Worm (Caenorhabditis elegans) whole organism, dauer: ENCODE results near the gene Y51B9A.14.

ENCODE experiments used
- unc-62 ChIP-seq: sonication (generic microtip); optimal IDR thresholded peaks from 2 replicates; lab custom pipeline; 2017; ENCODE audit warnings: missing biosample characterization, missing genetic modification reagents, missing genetic modification characterization

Gene Y51B9A.14

DNA sequence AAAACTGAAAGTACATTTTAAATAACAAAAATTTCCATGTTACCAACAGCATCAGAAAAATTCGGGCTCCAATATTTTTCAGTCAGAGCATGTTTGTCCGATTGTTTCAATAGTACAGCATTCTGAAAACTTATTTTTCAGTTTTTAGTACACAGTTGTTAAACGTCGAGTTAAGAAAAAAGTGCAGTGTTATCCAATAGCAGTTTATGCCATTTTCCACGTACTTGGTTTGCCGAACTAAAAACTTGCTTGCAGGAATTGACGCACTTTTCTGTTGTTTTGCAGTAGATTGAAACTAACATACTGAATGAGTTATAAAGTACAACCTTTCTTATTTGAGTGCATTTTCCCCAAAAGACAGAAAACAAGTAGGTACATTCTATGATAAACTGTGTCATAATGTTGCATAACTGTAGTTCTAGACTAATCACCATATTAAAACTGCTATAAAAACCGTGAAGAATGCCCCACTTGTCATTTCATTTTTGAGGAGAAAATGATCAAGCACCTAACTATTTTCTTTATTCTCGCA is at the start of gene Y51B9A.14, which contains the start of gene Y51B9A.8:
TSS of gene Y51B9A.14 (minus strand) at position 101 of the 532 bp plus-strand sequence.
TSS of gene Y51B9A.8 (plus strand) at position 482 of the 532 bp plus-strand sequence.
- TF ChIP-seq unc-62 (GFP tag; lab: Kevin White, UChicago) = no peak

- TF ChIP-seq unc-62 (GFP tag; lab: Kevin White, UChicago) = no peak
These were observed 49.7 kb upstream of the Y51B9A.14 start, which contains the start of gene chil-18 for ce11 chrII:9447965-9448364. TSS of gene chil-18 (plus strand) at chrII:9448265.

DNA sequence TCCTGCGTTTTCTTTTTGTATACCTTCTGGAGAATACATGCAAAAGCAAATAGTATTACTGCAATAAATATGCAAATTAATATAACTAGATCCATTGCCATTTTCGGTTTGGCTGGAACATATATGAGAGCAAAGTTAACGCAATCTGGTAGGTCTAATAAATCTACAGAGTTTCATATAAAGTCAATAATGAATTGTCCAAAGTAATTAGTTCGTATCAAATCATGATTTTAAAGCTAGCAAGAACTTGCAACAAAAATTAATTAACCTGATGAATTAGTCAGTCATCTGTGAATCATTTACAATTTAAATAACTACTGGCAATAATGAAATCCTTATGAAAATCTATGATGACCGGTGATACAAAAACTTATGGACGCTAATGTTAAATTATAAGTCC is 47.1 kb upstream of the Y51B9A.14 start, which contains the start of gene R09D1.13:
TSS of gene R09D1.13 (minus strand) at position 101 of the 400 bp plus-strand sequence.
- no peak for TF ChIP-seq unc-62 (GFP tag; lab: Kevin White, UChicago)

- TF ChIP-seq unc-62 (GFP tag; lab: Kevin White, UChicago) = no peak
These were observed 45.3 kb upstream of the Y51B9A.14 start, which contains the start of gene chil-15 for ce11 chrII:9443522-9443921. TSS of gene chil-15 (minus strand) at chrII:9443622.

ce11 chrII:9441838-9442237 is 43.6 kb upstream of the Y51B9A.14 start, which contains the start of gene chil-16:
TSS of gene chil-16 (minus strand) at chrII:9441938.
- no peak for TF ChIP-seq unc-62 (GFP tag; lab: Kevin White, UChicago)

DNA sequence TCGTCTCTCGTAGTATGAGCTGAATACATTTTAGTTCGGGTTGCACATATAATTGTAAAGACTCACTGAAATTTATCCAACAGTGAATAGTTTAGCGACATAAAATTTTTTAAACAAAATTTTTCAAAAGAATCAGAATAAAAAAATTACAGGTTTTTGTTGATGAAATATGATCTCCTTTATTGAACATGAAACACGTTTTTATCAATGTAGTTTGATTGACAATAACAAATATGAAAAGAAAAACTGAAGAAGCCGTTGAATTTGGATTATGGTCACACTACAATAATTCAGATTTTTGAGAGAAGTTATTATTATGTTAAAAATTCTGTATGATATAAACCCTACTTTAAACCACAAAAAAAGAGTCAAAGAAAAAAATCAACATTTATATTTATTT is 41.8 kb upstream of the Y51B9A.14 start, which contains the start of gene chil-17:
TSS of gene chil-17 (minus strand) at position 101 of the 400 bp plus-strand sequence.
- no peak for TF ChIP-seq unc-62 (GFP tag; lab: Kevin White, UChicago)

- TF ChIP-seq unc-62 (GFP tag; lab: Kevin White, UChicago) = no peak
These were observed 40.6 kb upstream of the Y51B9A.14 start for ce11 chrII:9438853-9439252.

ce11 chrII:9438227-9438626 is 40.0 kb upstream of the Y51B9A.14 start, which contains the start of gene chil-13:
TSS of gene chil-13 (minus strand) at chrII:9438327.
- TF ChIP-seq unc-62 (GFP tag; lab: Kevin White, UChicago) = no peak

DNA sequence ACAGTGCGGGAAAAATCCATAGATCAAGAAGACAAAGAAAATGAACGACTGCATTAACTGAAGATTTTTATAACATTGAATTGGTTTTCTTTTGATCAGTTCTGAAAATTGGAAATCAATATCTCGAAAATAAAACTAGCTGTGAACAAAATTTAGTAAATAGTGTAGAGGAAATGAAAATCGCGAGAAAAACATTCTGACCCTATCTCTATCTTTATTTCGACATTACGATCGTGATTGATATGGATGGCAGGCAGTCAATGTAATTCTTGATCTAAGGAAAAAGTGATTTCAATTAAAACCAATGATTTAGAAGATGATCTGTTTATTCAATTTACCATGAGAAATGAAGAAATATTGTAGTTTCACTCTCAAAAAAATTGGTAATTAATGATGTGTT is 37.7 kb upstream of the Y51B9A.14 start, which contains the start of gene kin-16:
TSS of gene kin-16 (minus strand) at position 101 of the 400 bp plus-strand sequence.
- no peak for TF ChIP-seq unc-62 (GFP tag; lab: Kevin White, UChicago)

DNA sequence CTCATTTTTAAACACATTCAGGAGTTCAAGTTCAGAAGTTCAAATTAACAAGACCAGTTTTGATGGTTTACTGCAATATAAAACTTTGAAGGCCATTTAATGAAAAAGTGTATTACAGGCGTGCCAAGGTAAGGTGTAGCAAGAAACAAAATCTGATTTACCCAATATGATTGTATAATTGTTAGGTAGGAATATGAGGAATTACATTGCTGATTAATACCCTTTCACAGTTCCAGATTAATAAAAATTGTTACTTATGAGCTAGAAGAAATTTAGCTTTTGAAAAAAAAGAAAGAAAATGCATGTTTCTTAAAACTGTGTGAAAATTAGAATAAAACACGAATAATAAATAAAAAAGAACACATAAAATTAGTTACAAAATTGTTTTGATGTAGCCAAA is 35.3 kb upstream of the Y51B9A.14 start, which contains the start of gene kin-15:
TSS of gene kin-15 (minus strand) at position 101 of the 400 bp plus-strand sequence.
- no peak for TF ChIP-seq unc-62 (GFP tag; lab: Kevin White, UChicago)

ce11 chrII:9431119-9431518 is 32.8 kb upstream of the Y51B9A.14 start:
- TF ChIP-seq unc-62 (GFP tag; lab: Kevin White, UChicago) = no peak

ce11 chrII:9427644-9428043 is 29.4 kb upstream of the Y51B9A.14 start, which contains the start of gene M176.5:
TSS of gene M176.5 (minus strand) at chrII:9427744.
- no peak for TF ChIP-seq unc-62 (GFP tag; lab: Kevin White, UChicago)

- TF ChIP-seq unc-62 (GFP tag; lab: Kevin White, UChicago) = no peak
These were observed 27.8 kb upstream of the Y51B9A.14 start, which contains the start of gene M176.10 for ce11 chrII:9426076-9426475. TSS of gene M176.10 (minus strand) at chrII:9426176.

ce11 chrII:9421969-9422368 is 23.7 kb upstream of the Y51B9A.14 start, which contains the start of gene M176.11:
TSS of gene M176.11 (plus strand) at chrII:9422269.
- TF ChIP-seq unc-62 (GFP tag; lab: Kevin White, UChicago) = no peak

DNA sequence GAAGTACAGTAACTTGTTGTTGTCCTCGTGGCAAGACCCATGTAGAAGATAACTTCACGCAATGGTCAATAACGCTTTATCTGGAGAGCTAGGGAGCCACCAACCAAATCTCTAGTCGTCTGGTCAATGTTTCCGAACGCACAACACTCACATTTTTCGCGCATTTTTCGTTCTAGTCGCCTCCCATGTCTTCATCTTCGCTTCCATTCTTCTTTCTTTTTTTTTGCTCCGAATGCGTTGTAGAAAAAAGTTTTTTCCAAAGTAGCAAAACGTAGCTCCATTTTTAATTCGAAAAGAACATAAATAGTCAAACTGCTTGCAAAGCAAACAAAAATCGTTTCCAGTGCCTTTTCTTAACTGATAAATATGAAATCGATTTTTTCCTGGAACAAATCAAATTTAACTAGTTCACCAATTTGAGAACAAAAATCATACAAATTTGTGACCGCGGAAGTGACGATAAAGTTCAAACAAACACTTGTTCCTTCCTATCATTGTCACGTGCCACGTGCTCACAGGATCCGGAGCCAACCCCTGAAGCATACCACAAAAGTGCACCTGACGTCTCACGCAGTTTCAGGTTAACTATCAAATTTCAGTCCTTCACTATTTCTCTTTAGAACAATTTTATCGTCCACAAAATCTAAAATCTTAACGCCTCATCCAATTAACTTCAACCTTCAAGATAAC is 20.7 kb upstream of the Y51B9A.14 start:
- no peak for TF ChIP-seq unc-62 (GFP tag; lab: Kevin White, UChicago)

- TF ChIP-seq unc-62 (GFP tag; lab: Kevin White, UChicago) = no peak
These were observed 19.8 kb upstream of the Y51B9A.14 start, which contains the start of the genes M176.4 and M176.16 for ce11 chrII:9418065-9418567. TSS of gene M176.4 (plus strand) at chrII:9418365. TSS of gene M176.16 (plus strand) at chrII:9418517.
